Worm (Caenorhabditis elegans): ENCODE measurements around the gene Y57G11C.43.
"Not testable (repeated sequence)": the region's sequence is repeated elsewhere in the genome, so short reads cannot be mapped to it uniquely, and the experiment has no call there.

The Y57G11C.43 gene

DNA sequence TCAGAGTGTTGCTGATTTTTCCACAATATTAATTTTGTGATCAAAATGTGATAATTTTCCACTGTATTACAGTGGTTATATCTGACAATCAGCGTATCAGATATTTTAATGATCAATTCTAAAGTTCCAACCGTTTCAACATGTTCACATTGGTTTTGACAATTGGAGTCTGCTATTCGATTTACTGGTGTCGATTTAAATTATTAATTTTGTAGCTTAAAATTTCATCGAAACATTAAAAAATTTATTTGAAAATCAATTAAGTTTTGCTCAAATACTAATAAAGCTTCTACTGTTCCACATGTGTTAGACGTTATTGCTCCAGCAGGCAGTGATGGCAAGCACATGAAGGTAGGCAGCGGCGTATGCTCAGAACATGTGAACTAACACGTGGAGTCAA lies 11.5 kb upstream of the Y57G11C.43 start:
- TF ChIP-seq ama-1 (optimal IDR thresholded peaks at IDR 0.05), result no peak
- no peak for TF ChIP-seq ceh-16 (tag; optimal IDR thresholded peaks at IDR 0.05)
- TF ChIP-seq mdl-1 (tag; optimal IDR thresholded peaks at IDR 0.05), result no peak
- TF ChIP-seq C34F6.9 (tag; optimal IDR thresholded peaks at IDR 0.05), result no peak
- TF ChIP-seq nhr-12 (tag; optimal IDR thresholded peaks at IDR 0.05), result no peak
- TF ChIP-seq nhr-6 (tag; optimal IDR thresholded peaks at IDR 0.05), result no peak
- TF ChIP-seq lsy-2 (tag; optimal IDR thresholded peaks at IDR 0.05), result no peak
- no peak for TF ChIP-seq mab-5 (tag; optimal IDR thresholded peaks at IDR 0.05)
- no peak for TF ChIP-seq ztf-11 (tag; optimal IDR thresholded peaks at IDR 0.05)
- no peak for TF ChIP-seq snpc-4 (tag; optimal IDR thresholded peaks at IDR 0.05)
- no peak for TF ChIP-seq nhr-129 (tag; optimal IDR thresholded peaks at IDR 0.05)

DNA sequence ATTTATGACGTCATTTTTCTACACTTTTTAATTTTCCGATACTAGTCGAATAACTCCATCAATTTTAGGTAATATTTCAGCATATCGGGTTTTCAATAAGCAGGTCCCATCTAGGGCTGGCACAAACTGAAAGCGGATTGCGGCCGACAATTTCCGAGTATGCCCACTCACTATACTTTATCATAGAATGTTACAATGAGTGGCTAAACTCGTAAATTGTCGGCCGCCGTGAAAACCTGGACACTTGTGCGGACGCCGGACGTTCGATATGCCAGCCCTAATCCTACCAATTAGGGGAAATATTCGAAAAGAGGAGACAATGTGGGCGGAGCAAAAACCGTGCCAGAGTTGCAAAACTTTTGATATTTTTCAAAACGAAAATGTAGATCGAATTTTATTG lies 9.6 kb upstream of the Y57G11C.43 start:
- TF ChIP-seq mdl-1 (tag; optimal IDR thresholded peaks at IDR 0.05) (no peak), lsy-2 (tag; optimal IDR thresholded peaks at IDR 0.05) (no peak), mbf-1 (tag; optimal IDR thresholded peaks at IDR 0.05) (no peak), nhr-237 (tag; optimal IDR thresholded peaks at IDR 0.05) (no peak), nhr-12 (tag; optimal IDR thresholded peaks at IDR 0.05) (no peak), nhr-77 (tag; optimal IDR thresholded peaks at IDR 0.05) (no peak)

DNA sequence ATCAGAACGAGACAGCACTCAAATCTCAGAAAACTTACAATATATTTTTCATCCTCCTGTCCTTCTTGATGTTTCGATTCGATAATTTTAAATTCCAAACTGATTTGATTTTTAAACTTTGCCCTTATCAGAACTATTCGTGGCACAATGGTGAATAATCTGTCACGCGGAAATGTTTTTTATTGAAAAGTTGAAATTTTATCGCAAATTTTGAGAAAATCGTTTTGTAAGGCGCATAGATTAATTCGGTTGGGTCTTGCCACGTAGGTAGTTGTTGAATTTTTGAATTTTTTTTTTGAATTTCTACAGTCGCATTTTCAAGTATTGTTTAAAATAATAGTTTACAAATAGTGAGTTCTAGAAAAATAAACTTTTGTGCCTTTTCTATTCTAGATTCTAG lies 8.4 kb upstream of the Y57G11C.43 start, which contains the start of gene ptp-5.2:
ptp-5.2 (minus strand) TSS at position 101 of the 400 bp plus-strand sequence.
- no peak for TF ChIP-seq nhr-10 (tag; optimal IDR thresholded peaks at IDR 0.05)
- no peak for TF ChIP-seq elt-1 (tag; optimal IDR thresholded peaks at IDR 0.05)
- no peak for TF ChIP-seq R02D3.7 (tag; optimal IDR thresholded peaks at IDR 0.05)
- no peak for TF ChIP-seq ztf-4 (tag; optimal IDR thresholded peaks at IDR 0.05)
- TF ChIP-seq unc-55 (GFP tag; optimal IDR thresholded peaks at IDR 0.05), result no peak
- no peak for TF ChIP-seq ceh-82 (tag; optimal IDR thresholded peaks at IDR 0.05)
- TF ChIP-seq nhr-77 (tag; optimal IDR thresholded peaks at IDR 0.05), result no peak
- TF ChIP-seq mbf-1 (tag; optimal IDR thresholded peaks at IDR 0.05), result no peak
- TF ChIP-seq snpc-4 (tag; optimal IDR thresholded peaks at IDR 0.05), result no peak
- TF ChIP-seq egl-27 (tag; optimal IDR thresholded peaks at IDR 0.05), result no peak
- TF ChIP-seq lin-13 (GFP tag; optimal IDR thresholded peaks at IDR 0.05), result no peak
- no peak for TF ChIP-seq lsy-2 (tag; optimal IDR thresholded peaks at IDR 0.05)
- no peak for TF ChIP-seq ZK546.5 (tag; optimal IDR thresholded peaks at IDR 0.05)
- TF ChIP-seq aly-2 (tag; optimal IDR thresholded peaks at IDR 0.05), result no peak
- TF ChIP-seq sma-3 (GFP tag; optimal IDR thresholded peaks at IDR 0.05), result no peak
- TF ChIP-seq nhr-129 (tag; optimal IDR thresholded peaks at IDR 0.05), result no peak
- no peak for TF ChIP-seq sma-9 (GFP tag; optimal IDR thresholded peaks at IDR 0.05)
- TF ChIP-seq sma-9 (tag; optimal IDR thresholded peaks at IDR 0.05), result no peak

DNA sequence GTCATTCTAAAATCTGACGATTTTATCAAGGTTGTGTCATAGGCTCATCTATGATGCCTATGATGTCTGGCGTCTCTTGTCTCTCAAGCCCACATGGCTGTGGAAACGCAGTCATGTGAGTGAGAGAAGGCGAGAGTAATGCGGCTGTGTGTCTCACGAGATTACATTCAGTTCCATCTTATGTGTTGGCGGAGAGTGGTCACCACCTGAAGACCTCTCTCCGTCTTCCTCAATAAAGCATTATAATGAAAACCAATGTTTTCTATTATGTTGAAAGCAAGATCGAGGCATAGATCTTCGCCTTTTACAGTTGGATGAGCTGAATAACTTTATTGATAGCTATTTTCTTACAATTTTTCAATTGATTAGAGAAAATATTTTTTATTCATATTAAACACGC lies 5.9 kb upstream of the Y57G11C.43 start:
- TF ChIP-seq mab-5 (tag; optimal IDR thresholded peaks at IDR 0.05), result peak; percentile 20
- TF ChIP-seq C34F6.9 (tag; optimal IDR thresholded peaks at IDR 0.05), result peak; percentile 82
- peak; percentile 34 for TF ChIP-seq sma-9 (GFP tag; optimal IDR thresholded peaks at IDR 0.05)
- TF ChIP-seq sma-9 (tag; optimal IDR thresholded peaks at IDR 0.05), result not testable (repeated sequence)
- TF ChIP-seq fos-1 (tag; optimal IDR thresholded peaks at IDR 0.05), result peak; percentile 53
- TF ChIP-seq unc-55 (GFP tag; optimal IDR thresholded peaks at IDR 0.05), result peak; percentile 61
- peak in 1 of 2 experiments; percentile 50 for TF ChIP-seq lsy-2 (tag; optimal IDR thresholded peaks at IDR 0.05)
- peak; percentile 21 for TF ChIP-seq nhr-6 (tag; optimal IDR thresholded peaks at IDR 0.05)
- peak; percentile 54 for TF ChIP-seq crh-2 (tag; optimal IDR thresholded peaks at IDR 0.05)
- peak; percentile 13 for TF ChIP-seq lin-13 (GFP tag; optimal IDR thresholded peaks at IDR 0.05)
- peak; percentile 86 for TF ChIP-seq nhr-129 (tag; optimal IDR thresholded peaks at IDR 0.05)
- peak; percentile 55 for TF ChIP-seq F13H6.1 (tag; optimal IDR thresholded peaks at IDR 0.05)
- peak; percentile 27 for TF ChIP-seq sma-3 (GFP tag; optimal IDR thresholded peaks at IDR 0.05)
- peak; percentile 65 for TF ChIP-seq ama-1 (optimal IDR thresholded peaks at IDR 0.05)
- peak; percentile 43 to 65 for TF ChIP-seq mdl-1 (tag; optimal IDR thresholded peaks at IDR 0.05)
- TF ChIP-seq blmp-1 (tag; optimal IDR thresholded peaks at IDR 0.05; ENCODE audit: insufficient read depth), result peak; percentile 15
- TF ChIP-seq nhr-21 (tag; optimal IDR thresholded peaks at IDR 0.05), result peak; percentile 57

DNA sequence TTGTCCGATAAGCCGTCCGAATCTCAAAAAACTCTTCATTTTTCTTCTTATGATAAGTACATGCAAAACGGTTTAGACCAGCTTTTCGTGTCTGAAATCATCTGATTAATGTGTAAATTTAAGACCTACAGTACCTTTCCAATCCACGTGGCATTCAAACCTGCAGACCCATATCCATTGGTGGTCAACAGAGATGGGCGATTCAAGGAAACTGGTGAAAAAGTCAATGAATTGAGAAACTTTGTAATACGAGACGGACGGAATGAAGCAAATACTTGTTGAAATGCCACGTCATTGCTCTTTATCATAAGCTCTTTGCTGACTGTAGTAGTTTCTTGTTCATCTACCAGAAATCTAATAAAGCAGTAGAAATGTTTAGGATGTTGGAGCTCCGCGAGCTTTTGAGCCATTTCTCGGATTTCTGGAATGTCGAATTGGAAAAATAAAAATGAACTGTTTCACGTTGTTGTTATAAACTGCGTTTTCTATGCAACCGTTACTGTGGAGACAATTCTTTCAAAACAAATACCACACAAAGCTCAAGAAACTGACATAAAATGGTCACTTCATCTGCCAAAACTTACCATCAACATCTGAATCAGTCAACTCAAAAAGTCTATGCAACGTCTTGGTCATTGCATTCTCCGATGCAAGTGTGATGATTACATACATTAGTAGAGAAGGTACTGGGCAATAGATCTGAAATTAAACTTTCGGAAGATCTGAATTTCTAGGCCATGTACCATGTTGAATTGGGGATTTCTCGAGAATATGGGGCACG lies 5.1 kb upstream of the Y57G11C.43 start:
- peak; percentile 39 for TF ChIP-seq ztf-4 (tag; optimal IDR thresholded peaks at IDR 0.05)
- TF ChIP-seq lsy-2 (tag; optimal IDR thresholded peaks at IDR 0.05), result peak in 1 of 2 experiments; percentile 28
- no peak for TF ChIP-seq F13H6.1 (tag; optimal IDR thresholded peaks at IDR 0.05)
- TF ChIP-seq ama-1 (optimal IDR thresholded peaks at IDR 0.05), result peak; percentile 81
